Fruit fly (Drosophila melanogaster) Kc167 (cell line): ENCODE results near the gene CG14721.

ENCODE experiments used
- Myc ChIP-seq: fragments of >200 bp; optimal IDR thresholded peaks from 2 replicates; lab custom pipeline; 2017; ENCODE audit warnings: missing external identifiers
- Sin3A ChIP-seq: fragments of >200 bp; optimal IDR thresholded peaks from 2 replicates; lab custom pipeline; 2018; ENCODE audit warnings: missing external identifiers
- h ChIP-seq: fragments of >200 bp; optimal IDR thresholded peaks from 3 replicates; lab custom pipeline; 2018; ENCODE audit warnings: missing external identifiers
- insv ChIP-seq: fragments of >200 bp; optimal IDR thresholded peaks from 3 replicates; lab custom pipeline; 2018; ENCODE audit warnings: missing external identifiers
- psq ChIP-seq: fragments of >200 bp; optimal IDR thresholded peaks from 2 replicates; lab custom pipeline; 2017; ENCODE audit warnings: missing external identifiers
- ttk ChIP-seq: sonication (Bioruptor generic); optimal IDR thresholded peaks from 2 replicates; lab custom pipeline; 2017; ENCODE audit warnings: missing external identifiers

Gene CG14721

dm6 chr3R:11735337-11735736 lies at the start of gene CG14721:
Gene CG14721 (plus strand): TSS chr3R:11735447.
- TF ChIP-seq h (lab: Kevin White, UChicago) (no peak), Sin3A (no peak), ttk (lab: Kevin White, UChicago) (no peak), Myc (lab: Kevin White, UChicago) (no peak), psq (lab: Kevin White, UChicago) (no peak), insv (lab: Kevin White, UChicago) (no peak)

- TF ChIP-seq h (lab: Kevin White, UChicago) (no peak), ttk (lab: Kevin White, UChicago) (no peak), Myc (lab: Kevin White, UChicago) (no peak), insv (lab: Kevin White, UChicago) (no peak), Sin3A (no peak), psq (lab: Kevin White, UChicago) (no peak)
Observed at dm6 chr3R:11688055-11688454, 47.2 kb upstream of the CG14721 start, which contains the start of gene CG6834. Gene CG6834 (minus strand): TSS chr3R:11688133.

dm6 chr3R:11689900-11690299 lies 45.3 kb upstream of the CG14721 start, which contains the start of gene CG6908:
Gene CG6908 (minus strand): TSS chr3R:11690051.
- TF ChIP-seq Sin3A (no peak), insv (lab: Kevin White, UChicago) (no peak), Myc (lab: Kevin White, UChicago) (no peak), psq (lab: Kevin White, UChicago) (no peak), ttk (lab: Kevin White, UChicago) (no peak), h (lab: Kevin White, UChicago) (no peak)

- no peak for TF ChIP-seq insv (lab: Kevin White, UChicago)
- no peak for TF ChIP-seq Sin3A
- no peak for TF ChIP-seq ttk (lab: Kevin White, UChicago)
- TF ChIP-seq h (lab: Kevin White, UChicago): no peak
- no peak for TF ChIP-seq psq (lab: Kevin White, UChicago)
- TF ChIP-seq Myc (lab: Kevin White, UChicago): no peak
Observed at dm6 chr3R:11690857-11691471, 44.3 kb upstream of the CG14721 start.

- no peak for TF ChIP-seq h (lab: Kevin White, UChicago)
- no peak for TF ChIP-seq psq (lab: Kevin White, UChicago)
- TF ChIP-seq insv (lab: Kevin White, UChicago): no peak
- TF ChIP-seq Myc (lab: Kevin White, UChicago): no peak
- no peak for TF ChIP-seq Sin3A
- no peak for TF ChIP-seq ttk (lab: Kevin White, UChicago)
Observed at dm6 chr3R:11691747-11692146, 43.5 kb upstream of the CG14721 start, which contains the start of gene CG18765. Gene CG18765 (minus strand): TSS chr3R:11691799.

- TF ChIP-seq ttk (lab: Kevin White, UChicago) (no peak), psq (lab: Kevin White, UChicago) (no peak), insv (lab: Kevin White, UChicago) (no peak), h (lab: Kevin White, UChicago) (no peak), Myc (lab: Kevin White, UChicago) (no peak), Sin3A (no peak)
Observed at dm6 chr3R:11692504-11692903, 42.7 kb upstream of the CG14721 start.

- TF ChIP-seq insv (lab: Kevin White, UChicago) (no peak), h (lab: Kevin White, UChicago) (no peak), ttk (lab: Kevin White, UChicago) (no peak), Myc (lab: Kevin White, UChicago) (no peak), Sin3A (no peak), psq (lab: Kevin White, UChicago) (no peak)
Observed at dm6 chr3R:11694311-11695305, 40.6 kb upstream of the CG14721 start, which contains the start of gene Fer3. Gene Fer3 (minus strand): TSS chr3R:11694311.

- TF ChIP-seq ttk (lab: Kevin White, UChicago): no peak
Observed at dm6 chr3R:11696209-11696608, 39.0 kb upstream of the CG14721 start, which contains the start of gene CG14717. Gene CG14717 (plus strand): TSS chr3R:11696509.

- TF ChIP-seq insv (lab: Kevin White, UChicago) (no peak), Sin3A (no peak), ttk (lab: Kevin White, UChicago) (no peak), h (lab: Kevin White, UChicago) (no peak), Myc (lab: Kevin White, UChicago) (no peak), psq (lab: Kevin White, UChicago) (no peak)
Observed at dm6 chr3R:11700314-11700713, 34.9 kb upstream of the CG14721 start, which contains the start of gene CG14718. Gene CG14718 (plus strand): TSS chr3R:11700614.

dm6 chr3R:11703730-11704129 lies 31.5 kb upstream of the CG14721 start, which contains the start of gene I-t:
Gene I-t (plus strand): TSS chr3R:11704030.
- TF ChIP-seq Myc (lab: Kevin White, UChicago): no peak
- TF ChIP-seq Sin3A: no peak
- TF ChIP-seq insv (lab: Kevin White, UChicago): no peak
- no peak for TF ChIP-seq psq (lab: Kevin White, UChicago)
- no peak for TF ChIP-seq ttk (lab: Kevin White, UChicago)
- no peak for TF ChIP-seq h (lab: Kevin White, UChicago)

- TF ChIP-seq Sin3A (no peak), h (lab: Kevin White, UChicago) (no peak), ttk (lab: Kevin White, UChicago) (no peak), Myc (lab: Kevin White, UChicago) (no peak), psq (lab: Kevin White, UChicago) (no peak), insv (lab: Kevin White, UChicago) (no peak)
Observed at dm6 chr3R:11711376-11711775, 23.9 kb upstream of the CG14721 start, which contains the start of gene CG14720. Gene CG14720 (plus strand): TSS chr3R:11711676.
